Worm (Caenorhabditis elegans): ENCODE results near the gene lin-48.

DNA sequence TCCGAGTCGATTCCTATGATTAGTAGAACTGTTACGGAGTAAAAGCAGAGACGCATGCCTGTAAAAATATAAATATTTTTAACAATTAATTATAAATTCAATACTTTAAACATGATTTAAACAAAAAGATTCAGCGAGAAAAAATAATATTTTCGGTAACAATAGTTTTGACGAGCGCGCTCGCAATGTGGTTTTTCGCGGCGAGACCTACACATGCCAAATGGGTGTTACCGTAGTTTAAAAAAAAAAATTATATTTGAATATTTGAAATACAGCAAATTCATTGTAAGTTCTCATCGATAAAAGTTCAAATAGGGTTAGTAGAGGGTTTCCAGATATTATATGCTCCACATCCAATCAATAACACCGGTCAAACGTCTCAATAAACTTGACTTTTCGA lies 18.8 kb upstream of the lin-48 start, which contains the start of gene gldi-5:
- no peak for TF ChIP-seq tbx-2 (tag; optimal IDR thresholded peaks at IDR 0.05)
- TF ChIP-seq unc-62 (GFP tag; optimal IDR thresholded peaks at IDR 0.05): no peak
- TF ChIP-seq ceh-82 (tag; optimal IDR thresholded peaks at IDR 0.05): no peak
- TF ChIP-seq ceh-9 (tag; optimal IDR thresholded peaks at IDR 0.05): no peak
- no peak for TF ChIP-seq lin-39 (tag; optimal IDR thresholded peaks at IDR 0.05)
- TF ChIP-seq daf-12 (tag; optimal IDR thresholded peaks at IDR 0.05): no peak
- TF ChIP-seq ZK546.5 (tag; optimal IDR thresholded peaks at IDR 0.05): no peak
- no peak for TF ChIP-seq nhr-76 (tag; optimal IDR thresholded peaks at IDR 0.05)
- no peak for TF ChIP-seq nhr-77 (tag; optimal IDR thresholded peaks at IDR 0.05)
- TF ChIP-seq zag-1 (tag; optimal IDR thresholded peaks at IDR 0.05): no peak
- no peak for TF ChIP-seq pha-4 (tag; optimal IDR thresholded peaks at IDR 0.05)
- TF ChIP-seq ceh-28 (tag; optimal IDR thresholded peaks at IDR 0.05): no peak
